Worm (Caenorhabditis elegans) whole organism, young adult: ENCODE results near the gene asp-1.
A peak's percentile ranks its signal among the peaks of the same experiment; 100 is the strongest.

Source experiments
- B0261.1 ChIP-seq: sonication (generic microtip); optimal IDR thresholded peaks from 2 replicates; lab custom pipeline; 2016; ENCODE audit warnings: mild to moderate bottlenecking, missing genetic modification characterization, moderate library complexity, missing compliant biosample characterization
- F37B4.10 ChIP-seq: fragments of 200-800 bp; sonication (Bioruptor generic); IDR thresholded peaks from 2 replicates; pipeline ENCODE4 v1.3.6; 2022; ENCODE audit warnings: missing genetic modification characterization, missing compliant biosample characterization
- F55B11.4 ChIP-seq: sonication (generic microtip); optimal IDR thresholded peaks from 2 replicates; lab custom pipeline; 2016; ENCODE audit warnings: missing compliant biosample characterization, missing genetic modification characterization, borderline replicate concordance; ENCODE audit not compliant: insufficient read depth
- Y67H2A.10 ChIP-seq: fragments of 200-800 bp; sonication (Bioruptor generic); conservative IDR thresholded peaks from 2 replicates; pipeline ENCODE4 v1.3.6; 2022; ENCODE audit warnings: missing genetic modification reagents, missing genetic modification characterization, missing compliant biosample characterization
- Y79H2A.3 ChIP-seq: fragments of 200-800 bp; sonication (Bioruptor generic); conservative IDR thresholded peaks from 2 replicates; pipeline ENCODE4 v1.3.6; 2022; ENCODE audit warnings: missing genetic modification reagents, missing genetic modification characterization, missing compliant biosample characterization
- ama-1 ChIP-seq, 3 experiments: fragments of 150-350 bp in 1 of 3; sonication (generic microtip) in 2 of 3; optimal IDR thresholded peaks; 2 replicates each; lab custom pipeline; 2014 to 2018; ENCODE audit warnings: missing biosample characterization in 2 of 3, missing genetic modification characterization in 2 of 3, missing genetic modification reagents in 2 of 3
- aptf-3 ChIP-seq: fragments of 200-800 bp; sonication (Bioruptor generic); IDR thresholded peaks from 2 replicates; pipeline ENCODE4 v1.3.6; 2022; ENCODE audit warnings: missing genetic modification characterization, missing compliant biosample characterization
- attf-6 ChIP-seq: fragments of 200-800 bp; sonication (Bioruptor generic); IDR thresholded peaks from 2 replicates; pipeline ENCODE4 v1.3.6; 2022; ENCODE audit warnings: missing genetic modification reagents, missing genetic modification characterization, missing compliant biosample characterization
- ccch-3 ChIP-seq: fragments of 200-800 bp; sonication (Bioruptor generic); optimal IDR thresholded peaks from 2 replicates; lab custom pipeline; 2018; ENCODE audit warnings: mild to moderate bottlenecking, missing genetic modification characterization, missing compliant biosample characterization
- cebp-1 ChIP-seq, 2 experiments: fragments of 200-800 bp in 1 of 2; sonication (Bioruptor generic) in 1 of 2; sonication (generic microtip) in 1 of 2; IDR thresholded peaks in 1 of 2; optimal IDR thresholded peaks in 1 of 2; 2 replicates each; pipeline versions ENCODE4 v1.3.6 to Lab custom; 2017 to 2022; ENCODE audit warnings: missing compliant biosample characterization in 2 of 2, missing genetic modification characterization in 2 of 2, mild to moderate bottlenecking in 1 of 2, missing genetic modification reagents in 1 of 2, moderate library complexity in 1 of 2
- ceh-58 ChIP-seq: fragments of 200-800 bp; sonication (Bioruptor generic); IDR thresholded peaks from 2 replicates; pipeline ENCODE4 v1.3.6; 2022; ENCODE audit warnings: missing genetic modification characterization, missing compliant biosample characterization
- ceh-79 ChIP-seq: sonication (generic microtip); optimal IDR thresholded peaks from 2 replicates; lab custom pipeline; 2017; ENCODE audit warnings: mild to moderate bottlenecking, missing genetic modification characterization, missing compliant biosample characterization
- chd-7 ChIP-seq: sonication (generic microtip); optimal IDR thresholded peaks from 2 replicates; lab custom pipeline; 2016; ENCODE audit warnings: mild to moderate bottlenecking, missing genetic modification characterization, moderate library complexity, missing compliant biosample characterization
- him-1 ChIP-seq: sonication (generic microtip); optimal IDR thresholded peaks from 2 replicates; lab custom pipeline; 2016; ENCODE audit warnings: missing genotype, missing genetic modification reagents, missing genetic modification characterization, missing compliant biosample characterization
- hsf-1 ChIP-seq: fragments of 200-800 bp; sonication (Bioruptor generic); IDR thresholded peaks from 2 replicates; pipeline ENCODE4 v1.3.6; 2022; ENCODE audit warnings: missing genetic modification reagents, missing genetic modification characterization, missing compliant biosample characterization
- let-526 ChIP-seq: fragments of 200-800 bp; sonication (Bioruptor generic); IDR thresholded peaks from 2 replicates; pipeline ENCODE4 v1.3.6; 2022; ENCODE audit warnings: missing genetic modification reagents, missing genetic modification characterization, missing compliant biosample characterization
- lin-54 ChIP-seq: fragments of 200-800 bp; sonication (Bioruptor generic); optimal IDR thresholded peaks from 2 replicates; lab custom pipeline; 2018; ENCODE audit warnings: mild to moderate bottlenecking, missing genetic modification characterization, missing compliant biosample characterization
- lsl-1 ChIP-seq: fragments of 200-800 bp; sonication (Bioruptor generic); optimal IDR thresholded peaks from 2 replicates; lab custom pipeline; 2018; ENCODE audit warnings: mild to moderate bottlenecking, missing genetic modification characterization, moderate library complexity, missing compliant biosample characterization
- nfyb-1 ChIP-seq: fragments of 200-800 bp; sonication (Bioruptor generic); IDR thresholded peaks from 2 replicates; pipeline ENCODE4 v1.3.6; 2022; ENCODE audit warnings: missing genetic modification reagents, missing genetic modification characterization, missing compliant biosample characterization
- nhr-27 ChIP-seq: fragments of 200-800 bp; sonication (Bioruptor generic); optimal IDR thresholded peaks from 2 replicates; lab custom pipeline; 2018; ENCODE audit warnings: mild to moderate bottlenecking, missing genetic modification characterization, moderate library complexity, missing compliant biosample characterization
- nhr-80 ChIP-seq: sonication (generic microtip); optimal IDR thresholded peaks from 2 replicates; lab custom pipeline; 2016; ENCODE audit warnings: missing genetic modification characterization, missing compliant biosample characterization
- rec-8 ChIP-seq, 2 experiments: sonication (generic microtip); optimal IDR thresholded peaks; 2 replicates each; lab custom pipeline; 2016; ENCODE audit warnings: mild to moderate bottlenecking in 2 of 2, missing genetic modification characterization in 2 of 2, missing genetic modification reagents in 2 of 2, missing genotype in 2 of 2, missing biosample characterization in 1 of 2, missing compliant biosample characterization in 1 of 2, moderate library complexity in 1 of 2
- repo-1 ChIP-seq: sonication (generic microtip); optimal IDR thresholded peaks from 2 replicates; lab custom pipeline; 2017; ENCODE audit warnings: mild to moderate bottlenecking, missing genetic modification characterization, missing compliant biosample characterization
- rpc-1 ChIP-seq, 2 experiments: fragments of 150-350 bp in 1 of 2; sonication (generic microtip) in 1 of 2; optimal IDR thresholded peaks; 2 replicates each; lab custom pipeline; 2014 to 2018; ENCODE audit warnings: missing biosample characterization in 1 of 2, missing genetic modification characterization in 1 of 2, missing genetic modification reagents in 1 of 2, missing genotype in 1 of 2
- snpc-1.3 ChIP-seq: sonication (generic microtip); optimal IDR thresholded peaks from 2 replicates; lab custom pipeline; 2017; ENCODE audit warnings: missing genetic modification characterization, mild to moderate bottlenecking, missing compliant biosample characterization, antibody characterized with exemption, moderate library complexity, missing genotype, missing genetic modification reagents; ENCODE audit not compliant: insufficient read depth
- snpc-3.4 ChIP-seq: sonication (generic microtip); optimal IDR thresholded peaks from 2 replicates; lab custom pipeline; 2017; ENCODE audit warnings: missing genetic modification characterization, mild to moderate bottlenecking, missing compliant biosample characterization, antibody characterized with exemption, moderate library complexity, missing genotype, missing genetic modification reagents
- snpc-4 ChIP-seq, 5 experiments: fragments of 150-350 bp in 1 of 5; sonication (generic microtip) in 4 of 5; optimal IDR thresholded peaks; 2 replicates each; lab custom pipeline; 2014 to 2018; ENCODE audit warnings: missing genetic modification characterization in 5 of 5, missing biosample characterization in 3 of 5, antibody characterized with exemption in 2 of 5, mild to moderate bottlenecking in 2 of 5, missing compliant biosample characterization in 2 of 5, missing genotype in 2 of 5, moderate library complexity in 2 of 5, missing genetic modification reagents in 1 of 5
- sptf-2 ChIP-seq: fragments of 200-800 bp; sonication (Bioruptor generic); optimal IDR thresholded peaks from 2 replicates; lab custom pipeline; 2018; ENCODE audit warnings: mild to moderate bottlenecking, missing genetic modification characterization, missing compliant biosample characterization
- tbp1 ChIP-seq: fragments of 200-800 bp; sonication (Bioruptor generic); optimal IDR thresholded peaks from 2 replicates; lab custom pipeline; 2018; ENCODE audit warnings: mild to moderate bottlenecking, missing genetic modification characterization, missing compliant biosample characterization
- xnd-1 ChIP-seq: sonication (generic microtip); optimal IDR thresholded peaks from 2 replicates; lab custom pipeline; 2016; ENCODE audit warnings: missing genotype, missing genetic modification reagents, missing genetic modification characterization, missing compliant biosample characterization
- zim-3 ChIP-seq: sonication (generic microtip); optimal IDR thresholded peaks from 2 replicates; lab custom pipeline; 2017; ENCODE audit warnings: mild to moderate bottlenecking, missing genetic modification characterization, moderate library complexity, missing compliant biosample characterization
- ztf-18 ChIP-seq: sonication (generic microtip); optimal IDR thresholded peaks from 2 replicates; lab custom pipeline; 2016; ENCODE audit warnings: missing genotype, mild to moderate bottlenecking, missing genetic modification characterization, missing compliant biosample characterization
- ztf-3 ChIP-seq: fragments of 200-800 bp; sonication (Bioruptor generic); optimal IDR thresholded peaks from 2 replicates; lab custom pipeline; 2018; ENCODE audit warnings: mild to moderate bottlenecking, missing genetic modification characterization, missing compliant biosample characterization

The asp-1 gene

ce11 chrV:19076835-19077234 is 26.3 kb upstream of the asp-1 start (continued):
- TF ChIP-seq F55B11.4 (tag; lab: Kevin White, UChicago), result no peak
- no peak for TF ChIP-seq ccch-3 (GFP tag; lab: Kevin White, UChicago)
- TF ChIP-seq ceh-79, result no peak
- no peak for TF ChIP-seq aptf-3 (GFP tag; lab: Robert Waterston, UW)
- no peak for TF ChIP-seq F37B4.10 (GFP tag; lab: Robert Waterston, UW)
- TF ChIP-seq Y79H2A.3, result no peak
- TF ChIP-seq nfyb-1, result no peak

- TF ChIP-seq chd-7 (tag; lab: Kevin White, UChicago) (no peak), Y67H2A.10 (GFP tag; lab: Robert Waterston, UW) (no peak), zim-3 (tag; lab: Kevin White, UChicago) (no peak), nhr-80 (no peak), repo-1 (tag; lab: Kevin White, UChicago) (no peak), sptf-2 (GFP tag; lab: Kevin White, UChicago) (no peak), cebp-1 (GFP tag; IDR thresholded peaks at IDR 0.05; lab: Robert Waterston, UW) (no peak), cebp-1 (tag; optimal IDR thresholded peaks at IDR 0.05; lab: Kevin White, UChicago) (no peak), him-1 (tag; lab: Kevin White, UChicago) (no peak), snpc-3.4 (tag; lab: Kevin White, UChicago) (no peak), attf-6 (no peak), lsl-1 (GFP tag; lab: Kevin White, UChicago) (no peak), nhr-27 (tag; lab: Kevin White, UChicago) (no peak), xnd-1 (no peak)
Observed at ce11 chrV:19073169-19073568, 22.6 kb upstream of the asp-1 start.

- TF ChIP-seq ceh-58 (GFP tag; lab: Robert Waterston, UW) (no peak), hsf-1 (no peak), let-526 (no peak)
Observed at ce11 chrV:19068888-19069287, 18.3 kb upstream of the asp-1 start.

ce11 chrV:19063326-19063725 is 12.8 kb upstream of the asp-1 start:
- TF ChIP-seq ama-1 (optimal IDR thresholded peaks at IDR 0.05; lab: Kevin White, UChicago) (no peak), ama-1 (GFP tag; optimal IDR thresholded peaks at IDR 0.05; lab: Kevin White, UChicago) (no peak), ztf-3 (GFP tag; lab: Kevin White, UChicago) (no peak), Y67H2A.10 (GFP tag; lab: Robert Waterston, UW) (no peak)

- TF ChIP-seq snpc-4 (GFP tag; optimal IDR thresholded peaks at IDR 0.05; lab: Kevin White, UChicago) (no peak), snpc-4 (tag; optimal IDR thresholded peaks at IDR 0.05; lab: Kevin White, UChicago) (no peak)
- TF ChIP-seq, all 124 proteins: peak for 0
Observed at ce11 chrV:19059873-19060272, 9.3 kb upstream of the asp-1 start, which contains the start of gene twk-46. TSS of gene twk-46 (plus strand) at chrV:19060173.

- TF ChIP-seq ztf-18 (peak; percentile 1), nhr-80 (no peak), lin-54 (GFP tag; lab: Kevin White, UChicago) (no peak), rec-8 (tag; optimal IDR thresholded peaks at IDR 0.05; lab: Kevin White, UChicago) (no peak), attf-6 (no peak), rpc-1 (optimal IDR thresholded peaks at IDR 0.05; lab: Kevin White, UChicago) (peak; percentile 32), rpc-1 (tag; optimal IDR thresholded peaks at IDR 0.05; lab: Kevin White, UChicago) (peak; percentile 65), tbp1 (GFP tag; lab: Kevin White, UChicago) (peak; percentile 68), snpc-1.3 (tag; lab: Kevin White, UChicago) (no peak), B0261.1 (tag; lab: Kevin White, UChicago) (peak; percentile 26)
Observed at ce11 chrV:19058086-19058485, 7.5 kb upstream of the asp-1 start.
